Worm (Caenorhabditis elegans): ENCODE measurements around the gene spn-4.

spn-4 gene

ce11 chrV:6784853-6785492 lies at the start of gene spn-4, which contains the start of gene spe-39:
Gene spn-4, minus strand, starts transcription at chrV:6784903.
Gene spe-39, plus strand, starts transcription at chrV:6785451.
- no peak for TF ChIP-seq aly-1 (tag; optimal IDR thresholded peaks at IDR 0.05)
- 0 out of 2 replicates have a peak, but pooled peaks have one; percentile 56 for TF ChIP-seq sea-1 (GFP tag; conservative IDR thresholded peaks at IDR 0.05)
- TF ChIP-seq flt-1 (GFP tag; IDR thresholded peaks at IDR 0.05): no peak
- TF ChIP-seq B0310.2 (tag; optimal IDR thresholded peaks at IDR 0.05): no peak
- no peak for TF ChIP-seq tra-4 (tag; optimal IDR thresholded peaks at IDR 0.05)
- peak; percentile 3 for TF ChIP-seq ceh-13 (GFP tag; optimal IDR thresholded peaks at IDR 0.05)
- no peak for TF ChIP-seq tbx-11 (GFP tag; IDR thresholded peaks at IDR 0.05)
- TF ChIP-seq scrt-1 (GFP tag; IDR thresholded peaks at IDR 0.05): no peak
- TF ChIP-seq hmbx-1 (tag; optimal IDR thresholded peaks at IDR 0.05): no peak
- peak; percentile 71 for TF ChIP-seq F13C5.2 (tag; optimal IDR thresholded peaks at IDR 0.05)
- peak; percentile 26 for TF ChIP-seq ets-7 (tag; optimal IDR thresholded peaks at IDR 0.05)
- no peak for TF ChIP-seq hmg-4 (GFP tag; optimal IDR thresholded peaks at IDR 0.05)

ce11 chrV:6831539-6831938 lies 46.8 kb upstream of the spn-4 start:
- TF ChIP-seq hmbx-1 (tag; optimal IDR thresholded peaks at IDR 0.05): no peak
- 0 out of 2 replicates have a peak, but pooled peaks have one; percentile 7 for TF ChIP-seq sea-1 (GFP tag; conservative IDR thresholded peaks at IDR 0.05)

- TF ChIP-seq scrt-1 (GFP tag; IDR thresholded peaks at IDR 0.05): no peak
- no peak for TF ChIP-seq tbx-11 (GFP tag; IDR thresholded peaks at IDR 0.05)
- TF ChIP-seq hmg-4 (GFP tag; optimal IDR thresholded peaks at IDR 0.05): no peak
- no peak for TF ChIP-seq ets-7 (tag; optimal IDR thresholded peaks at IDR 0.05)
- TF ChIP-seq ceh-13 (GFP tag; optimal IDR thresholded peaks at IDR 0.05): no peak
- no peak for TF ChIP-seq tra-4 (tag; optimal IDR thresholded peaks at IDR 0.05)
- TF ChIP-seq aly-1 (tag; optimal IDR thresholded peaks at IDR 0.05): no peak
- no peak for TF ChIP-seq hnd-1 (tag; optimal IDR thresholded peaks at IDR 0.05)
- no peak for TF ChIP-seq B0310.2 (tag; optimal IDR thresholded peaks at IDR 0.05)
- no peak for TF ChIP-seq ama-1 (optimal IDR thresholded peaks at IDR 0.05)
- TF ChIP-seq sea-1 (GFP tag; conservative IDR thresholded peaks at IDR 0.05): no peak
- no peak for TF ChIP-seq pes-1 (GFP tag; IDR thresholded peaks at IDR 0.05)
- no peak for TF ChIP-seq hmbx-1 (tag; optimal IDR thresholded peaks at IDR 0.05)
- TF ChIP-seq F13C5.2 (tag; optimal IDR thresholded peaks at IDR 0.05): no peak
- TF ChIP-seq ceh-36 (tag; optimal IDR thresholded peaks at IDR 0.05): no peak
- no peak for TF ChIP-seq flt-1 (GFP tag; IDR thresholded peaks at IDR 0.05)
- no peak for TF ChIP-seq tbx-37 (GFP tag; conservative IDR thresholded peaks at IDR 0.05)
Observed at ce11 chrV:6830755-6831227, 46.1 kb upstream of the spn-4 start, which contains the start of gene col-142. Gene col-142, plus strand, starts transcription at chrV:6831177.

ce11 chrV:6830075-6830474 lies 45.4 kb upstream of the spn-4 start:
- no peak for TF ChIP-seq B0310.2 (tag; optimal IDR thresholded peaks at IDR 0.05)
- TF ChIP-seq sea-1 (GFP tag; conservative IDR thresholded peaks at IDR 0.05): no peak
- TF ChIP-seq scrt-1 (GFP tag; IDR thresholded peaks at IDR 0.05): no peak
- TF ChIP-seq tra-4 (tag; optimal IDR thresholded peaks at IDR 0.05): no peak
- no peak for TF ChIP-seq tbx-11 (GFP tag; IDR thresholded peaks at IDR 0.05)
- no peak for TF ChIP-seq ama-1 (optimal IDR thresholded peaks at IDR 0.05)
- no peak for TF ChIP-seq ceh-36 (tag; optimal IDR thresholded peaks at IDR 0.05)
- no peak for TF ChIP-seq ceh-13 (GFP tag; optimal IDR thresholded peaks at IDR 0.05)
- TF ChIP-seq hmg-4 (GFP tag; optimal IDR thresholded peaks at IDR 0.05): no peak
- TF ChIP-seq F13C5.2 (tag; optimal IDR thresholded peaks at IDR 0.05): no peak
- TF ChIP-seq pes-1 (GFP tag; IDR thresholded peaks at IDR 0.05): no peak
- no peak for TF ChIP-seq hmbx-1 (tag; optimal IDR thresholded peaks at IDR 0.05)
- TF ChIP-seq hnd-1 (tag; optimal IDR thresholded peaks at IDR 0.05): no peak
- no peak for TF ChIP-seq ets-7 (tag; optimal IDR thresholded peaks at IDR 0.05)
- TF ChIP-seq flt-1 (GFP tag; IDR thresholded peaks at IDR 0.05): no peak

- no peak for TF ChIP-seq hmg-4 (GFP tag; optimal IDR thresholded peaks at IDR 0.05)
- TF ChIP-seq tbx-11 (GFP tag; IDR thresholded peaks at IDR 0.05): no peak
- no peak for TF ChIP-seq aly-1 (tag; optimal IDR thresholded peaks at IDR 0.05)
- TF ChIP-seq hnd-1 (tag; optimal IDR thresholded peaks at IDR 0.05): no peak
- no peak for TF ChIP-seq tra-4 (tag; optimal IDR thresholded peaks at IDR 0.05)
- TF ChIP-seq pes-1 (GFP tag; IDR thresholded peaks at IDR 0.05): no peak
Observed at ce11 chrV:6829404-6829803, 44.7 kb upstream of the spn-4 start, which contains the start of gene col-141. Gene col-141, plus strand, starts transcription at chrV:6829704.

- no peak for TF ChIP-seq tbx-37 (GFP tag; conservative IDR thresholded peaks at IDR 0.05)
- TF ChIP-seq tbx-11 (GFP tag; IDR thresholded peaks at IDR 0.05): no peak
- no peak for TF ChIP-seq pes-1 (GFP tag; IDR thresholded peaks at IDR 0.05)
- no peak for TF ChIP-seq F13C5.2 (tag; optimal IDR thresholded peaks at IDR 0.05)
- no peak for TF ChIP-seq flt-1 (GFP tag; IDR thresholded peaks at IDR 0.05)
- TF ChIP-seq sea-1 (GFP tag; conservative IDR thresholded peaks at IDR 0.05): no peak
- no peak for TF ChIP-seq tra-4 (tag; optimal IDR thresholded peaks at IDR 0.05)
- no peak for TF ChIP-seq ets-7 (tag; optimal IDR thresholded peaks at IDR 0.05)
- no peak for TF ChIP-seq ama-1 (optimal IDR thresholded peaks at IDR 0.05)
- TF ChIP-seq hmg-4 (GFP tag; optimal IDR thresholded peaks at IDR 0.05): no peak
- TF ChIP-seq ceh-13 (GFP tag; optimal IDR thresholded peaks at IDR 0.05): no peak
- TF ChIP-seq ceh-36 (tag; optimal IDR thresholded peaks at IDR 0.05): no peak
- no peak for TF ChIP-seq hmbx-1 (tag; optimal IDR thresholded peaks at IDR 0.05)
- TF ChIP-seq scrt-1 (GFP tag; IDR thresholded peaks at IDR 0.05): no peak
- no peak for TF ChIP-seq B0310.2 (tag; optimal IDR thresholded peaks at IDR 0.05)
- no peak for TF ChIP-seq aly-1 (tag; optimal IDR thresholded peaks at IDR 0.05)
- no peak for TF ChIP-seq hnd-1 (tag; optimal IDR thresholded peaks at IDR 0.05)
Observed at ce11 chrV:6828786-6829185, 44.1 kb upstream of the spn-4 start, which contains the start of gene dmsr-15. Gene dmsr-15, minus strand, starts transcription at chrV:6828886.

ce11 chrV:6823432-6823831 lies 38.7 kb upstream of the spn-4 start:
- no peak for TF ChIP-seq F13C5.2 (tag; optimal IDR thresholded peaks at IDR 0.05)
- TF ChIP-seq hmbx-1 (tag; optimal IDR thresholded peaks at IDR 0.05): no peak
